Worm (Caenorhabditis elegans) whole organism, late embryonic: ENCODE data around the gene tag-180.

ENCODE experiments used
- ama-1 ChIP-seq: fragments of 150-350 bp; optimal IDR thresholded peaks from 2 replicates; lab custom pipeline; 2014
- dmd-4 ChIP-seq: sonication (generic microtip); optimal IDR thresholded peaks from 2 replicates; lab custom pipeline; 2016; ENCODE audit warnings: borderline replicate concordance, missing genetic modification characterization, missing compliant biosample characterization
- fax-1 ChIP-seq: sonication (generic microtip); optimal IDR thresholded peaks from 2 replicates; lab custom pipeline; 2016; ENCODE audit warnings: missing genotype, missing genetic modification characterization, missing compliant biosample characterization
- hlh-15 ChIP-seq: sonication (generic microtip); optimal IDR thresholded peaks from 2 replicates; lab custom pipeline; 2016; ENCODE audit warnings: missing genetic modification characterization, missing compliant biosample characterization
- hlh-30 ChIP-seq: sonication (generic microtip); optimal IDR thresholded peaks from 2 replicates; lab custom pipeline; 2017; ENCODE audit warnings: antibody characterized with exemption, missing genetic modification characterization, missing compliant biosample characterization; ENCODE audit not compliant: insufficient read depth
- nfya-1 ChIP-seq: sonication (generic microtip); optimal IDR thresholded peaks from 2 replicates; lab custom pipeline; 2017; ENCODE audit warnings: missing genetic modification characterization, mild to moderate bottlenecking, missing compliant biosample characterization, antibody characterized with exemption, moderate library complexity
- pag-3 ChIP-seq: sonication (generic microtip); optimal IDR thresholded peaks from 2 replicates; lab custom pipeline; 2016; ENCODE audit warnings: missing compliant biosample characterization, missing genetic modification characterization, borderline replicate concordance
- pros-1 ChIP-seq: fragments of 150-350 bp; optimal IDR thresholded peaks from 2 replicates; lab custom pipeline; 2014; ENCODE audit warnings: missing biosample characterization, missing genetic modification reagents, missing genetic modification characterization
- sox-4 ChIP-seq: sonication (generic microtip); optimal IDR thresholded peaks from 2 replicates; lab custom pipeline; 2017; ENCODE audit warnings: mild to moderate bottlenecking, missing genetic modification characterization, inconsistent platforms, missing compliant biosample characterization
- tbx-2 ChIP-seq: sonication (generic microtip); optimal IDR thresholded peaks from 2 replicates; lab custom pipeline; 2016; ENCODE audit warnings: missing genetic modification characterization, missing compliant biosample characterization
- unc-86 ChIP-seq: sonication (generic microtip); optimal IDR thresholded peaks from 2 replicates; lab custom pipeline; 2016; ENCODE audit warnings: missing genetic modification characterization, missing compliant biosample characterization

DNA sequence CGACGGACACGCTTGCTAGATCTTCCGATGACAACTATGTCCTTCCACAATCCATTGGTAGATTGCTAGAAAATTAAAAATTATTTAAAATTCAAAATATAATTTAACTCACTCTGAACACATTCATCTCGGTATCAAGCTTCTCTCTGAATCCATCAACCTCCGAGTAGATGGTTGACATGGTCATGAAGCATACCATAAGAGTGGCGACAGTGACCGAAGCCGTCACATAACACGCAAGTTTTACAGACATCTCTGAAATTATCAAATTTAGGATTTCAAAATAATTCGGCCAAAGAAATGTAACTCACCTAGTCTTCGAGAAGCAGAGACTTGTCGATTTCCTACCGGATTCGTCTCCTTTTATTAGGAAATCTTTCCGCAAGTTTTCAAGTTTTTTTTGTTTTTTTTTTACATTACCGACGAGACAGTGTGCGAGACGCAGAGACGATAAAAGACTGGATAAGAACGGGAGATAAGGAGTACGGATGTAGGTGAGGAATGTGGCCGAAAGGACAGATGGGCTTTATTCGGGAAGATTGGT, 8.3 kb upstream of the tag-180 start, which contains the start of gene sqt-1:
- TF ChIP-seq nfya-1 (tag; lab: Kevin White, UChicago) (no peak), pros-1 (tag; lab: Kevin White, UChicago) (no peak), sox-4 (no peak), tbx-2 (tag; lab: Kevin White, UChicago) (no peak), hlh-30 (tag; lab: Kevin White, UChicago) (no peak), ama-1 (lab: Kevin White, UChicago) (no peak), fax-1 (tag; lab: Kevin White, UChicago) (no peak), pag-3 (tag; lab: Kevin White, UChicago) (no peak), dmd-4 (tag; lab: Kevin White, UChicago) (no peak), hlh-15 (no peak), unc-86 (tag; lab: Kevin White, UChicago) (no peak)
